Fruit fly (Drosophila melanogaster) whole organism, adult: ENCODE data around the gene Poxm.
A peak's percentile ranks its signal among the peaks of the same experiment; 100 is the strongest.

ENCODE experiments used
- CG12768 ChIP-seq: fragments of 200-800 bp; sonication (Bioruptor generic); optimal IDR thresholded peaks from 2 replicates; lab custom pipeline; 2017; ENCODE audit warnings: missing biosample characterization, missing genetic modification characterization, mild to moderate bottlenecking, moderate library complexity, missing genetic modification reagents
- kay ChIP-seq: fragments of 200-800 bp; sonication (Bioruptor generic); peaks from one replicate; lab custom pipeline; 2016; ENCODE audit warnings: missing biosample characterization, missing genetic modification characterization, borderline replicate concordance

DNA sequence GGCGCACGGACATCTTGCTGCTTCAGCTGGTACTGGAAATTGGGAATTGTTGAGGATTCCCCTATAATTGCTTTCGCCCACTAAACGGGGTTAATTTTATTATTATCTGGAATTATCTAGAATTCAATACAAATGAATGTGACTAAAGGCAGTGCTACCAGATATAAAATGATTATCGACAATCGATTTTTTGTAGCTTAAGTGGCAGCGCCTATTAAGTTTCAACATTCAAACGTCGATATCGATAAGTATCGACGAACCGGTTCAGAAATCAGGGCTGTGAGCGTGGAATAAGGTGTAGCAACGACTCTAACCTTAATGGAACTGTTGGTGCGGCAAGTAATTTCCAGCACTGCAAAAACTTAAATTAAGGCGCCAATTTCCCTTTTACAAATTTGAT lies 28.5 kb downstream of the Poxm start, which contains the start of gene Sgt1:
- TF ChIP-seq CG12768 (GFP tag; lab: Kevin White, UChicago) (peak; percentile 34), kay (GFP tag; lab: Kevin White, UChicago) (no peak)
